Fruit fly (Drosophila melanogaster): ENCODE data around the gene CG31704.

DNA sequence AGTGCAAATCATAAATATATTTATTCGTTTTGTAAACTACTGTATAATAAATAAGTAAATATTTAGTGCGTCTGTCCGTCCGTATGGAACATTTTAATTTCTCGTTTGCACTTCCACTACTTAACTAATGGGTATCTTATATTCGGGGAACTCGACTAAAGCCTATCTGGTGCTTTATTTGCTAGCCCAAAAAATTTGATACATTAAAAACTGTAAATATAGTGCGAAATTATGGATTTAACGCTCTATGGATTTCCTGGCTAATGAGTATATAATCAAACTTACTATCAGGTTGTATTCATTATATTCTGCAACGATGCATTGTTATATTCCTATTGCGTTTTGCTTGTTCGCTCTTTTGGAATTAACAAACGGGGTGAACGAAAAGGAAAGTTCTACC is 3.5 kb upstream of the CG31704 start, which contains the start of gene Sfp33A4:
- TF ChIP-seq psq (GFP tag; optimal IDR thresholded peaks at IDR 0.05) = no peak
- no peak for TF ChIP-seq Hr78 (GFP tag; optimal IDR thresholded peaks at IDR 0.05)
- TF ChIP-seq br (GFP tag; optimal IDR thresholded peaks at IDR 0.05) = no peak
- no peak for TF ChIP-seq OdsH (GFP tag; optimal IDR thresholded peaks at IDR 0.05)
- no peak for TF ChIP-seq CG32264 (GFP tag; optimal IDR thresholded peaks at IDR 0.05)
- TF ChIP-seq Myc (optimal IDR thresholded peaks at IDR 0.05) = no peak
- TF ChIP-seq pan (optimal IDR thresholded peaks at IDR 0.05) = no peak
- TF ChIP-seq usp (GFP tag; optimal IDR thresholded peaks at IDR 0.05) = no peak
- no peak for TF ChIP-seq HLH106 (tag; optimal IDR thresholded peaks at IDR 0.05)
- TF ChIP-seq Hnf4 (GFP tag; optimal IDR thresholded peaks at IDR 0.05) = no peak
- TF ChIP-seq Dfd (GFP tag; optimal IDR thresholded peaks at IDR 0.05) = no peak
- TF ChIP-seq CG9705 (GFP tag; optimal IDR thresholded peaks at IDR 0.05) = no peak
- TF ChIP-seq fru (GFP tag; optimal IDR thresholded peaks at IDR 0.05) = no peak
- no peak for TF ChIP-seq CrebA (GFP tag; optimal IDR thresholded peaks at IDR 0.05; ENCODE audit: borderline replicate concordance)
